Worm (Caenorhabditis elegans): ENCODE data around the gene F25H9.2.

The F25H9.2 gene

ce11 chrV:13472062-13472461, 14.2 kb downstream of the F25H9.2 start:
- no peak for TF ChIP-seq tab-1 (GFP tag; IDR thresholded peaks at IDR 0.05)
- TF ChIP-seq cog-1 (tag; optimal IDR thresholded peaks at IDR 0.05) = no peak
- no peak for TF ChIP-seq ref-1 (GFP tag; conservative IDR thresholded peaks at IDR 0.05)
- no peak for TF ChIP-seq med-1 (GFP tag; optimal IDR thresholded peaks at IDR 0.05; ENCODE audit: insufficient read depth)
- no peak for TF ChIP-seq klf-2 (GFP tag; conservative IDR thresholded peaks at IDR 0.05)
- no peak for TF ChIP-seq ztf-23 (GFP tag; IDR thresholded peaks at IDR 0.05)
- no peak for TF ChIP-seq flt-1 (GFP tag; IDR thresholded peaks at IDR 0.05)
- no peak for TF ChIP-seq T22C8.4 (GFP tag; IDR thresholded peaks at IDR 0.05)
- no peak for TF ChIP-seq ztf-29 (GFP tag; IDR thresholded peaks at IDR 0.05)

DNA sequence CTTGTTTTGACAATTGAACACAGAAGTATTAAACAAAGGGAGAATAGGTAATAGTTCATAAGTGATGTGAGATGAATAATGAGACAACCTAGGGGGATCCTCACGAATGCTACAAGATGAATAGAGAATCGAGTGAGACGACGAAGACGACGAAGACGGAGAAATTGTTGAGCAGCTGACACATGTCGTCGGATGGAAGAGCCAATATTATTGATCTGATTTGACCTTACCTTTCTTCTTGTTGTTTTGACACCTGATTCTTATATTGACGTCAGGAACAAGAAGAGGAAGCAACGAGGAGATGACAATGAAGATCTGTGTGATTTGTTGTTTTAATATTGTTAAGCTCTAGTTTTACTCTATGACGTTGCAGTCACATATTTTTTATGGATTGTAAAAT, 15.6 kb downstream of the F25H9.2 start, which contains the start of gene T10G3.1:
Gene T10G3.1, minus strand, starts transcription at position 213 of the 400 bp plus-strand sequence.
- TF ChIP-seq med-1 (GFP tag; optimal IDR thresholded peaks at IDR 0.05; ENCODE audit: insufficient read depth) (no peak), flt-1 (GFP tag; IDR thresholded peaks at IDR 0.05) (no peak), ztf-29 (GFP tag; IDR thresholded peaks at IDR 0.05) (no peak), T22C8.4 (GFP tag; IDR thresholded peaks at IDR 0.05) (no peak)

- no peak for TF ChIP-seq ztf-23 (GFP tag; IDR thresholded peaks at IDR 0.05)
- no peak for TF ChIP-seq med-1 (GFP tag; optimal IDR thresholded peaks at IDR 0.05; ENCODE audit: insufficient read depth)
- no peak for TF ChIP-seq T22C8.4 (GFP tag; IDR thresholded peaks at IDR 0.05)
- TF ChIP-seq flt-1 (GFP tag; IDR thresholded peaks at IDR 0.05) = no peak
- no peak for TF ChIP-seq ref-1 (GFP tag; conservative IDR thresholded peaks at IDR 0.05)
- TF ChIP-seq klf-2 (GFP tag; conservative IDR thresholded peaks at IDR 0.05) = no peak
- TF ChIP-seq ztf-29 (GFP tag; IDR thresholded peaks at IDR 0.05) = no peak
- no peak for TF ChIP-seq cog-1 (tag; optimal IDR thresholded peaks at IDR 0.05)
- TF ChIP-seq tab-1 (GFP tag; IDR thresholded peaks at IDR 0.05) = no peak
Observed at ce11 chrV:13476350-13476749, 18.5 kb downstream of the F25H9.2 start, which contains the start of gene T10G3.8. T10G3.8 (minus strand) TSS chrV:13476450.

- TF ChIP-seq ztf-29 (GFP tag; IDR thresholded peaks at IDR 0.05) = no peak
- TF ChIP-seq ref-1 (GFP tag; conservative IDR thresholded peaks at IDR 0.05) = no peak
- TF ChIP-seq klf-2 (GFP tag; conservative IDR thresholded peaks at IDR 0.05) = no peak
- no peak for TF ChIP-seq ztf-23 (GFP tag; IDR thresholded peaks at IDR 0.05)
- no peak for TF ChIP-seq cog-1 (tag; optimal IDR thresholded peaks at IDR 0.05)
- no peak for TF ChIP-seq tab-1 (GFP tag; IDR thresholded peaks at IDR 0.05)
- no peak for TF ChIP-seq T22C8.4 (GFP tag; IDR thresholded peaks at IDR 0.05)
- TF ChIP-seq med-1 (GFP tag; optimal IDR thresholded peaks at IDR 0.05; ENCODE audit: insufficient read depth) = no peak
- TF ChIP-seq flt-1 (GFP tag; IDR thresholded peaks at IDR 0.05) = no peak
Observed at ce11 chrV:13479766-13480165, 21.9 kb downstream of the F25H9.2 start, which contains the start of gene T10G3.2. T10G3.2 (minus strand) TSS chrV:13479866.

DNA sequence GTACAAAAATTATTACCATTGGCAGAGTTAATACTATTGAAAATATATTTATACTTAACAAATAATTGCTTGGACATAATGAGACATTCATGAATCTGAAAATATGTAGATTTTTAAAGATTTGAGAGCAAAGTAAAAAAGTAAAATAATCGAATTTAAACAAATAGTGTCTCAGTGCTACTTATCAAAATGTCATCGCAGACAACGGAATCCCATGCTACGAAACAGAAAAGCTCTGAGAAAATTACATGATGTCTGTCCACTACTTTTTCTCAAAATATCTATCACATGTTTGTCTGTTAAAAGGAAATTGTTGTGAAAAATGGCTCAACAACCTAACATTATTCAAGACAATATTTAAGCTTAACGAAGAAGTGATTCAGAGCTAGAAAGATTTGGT, 26.5 kb downstream of the F25H9.2 start, which contains the start of gene T10G3.4:
Gene T10G3.4, minus strand, starts transcription at position 101 of the 400 bp plus-strand sequence.
- TF ChIP-seq med-1 (GFP tag; optimal IDR thresholded peaks at IDR 0.05; ENCODE audit: insufficient read depth) = no peak

ce11 chrV:13485732-13486131, 27.8 kb downstream of the F25H9.2 start:
- TF ChIP-seq ztf-23 (GFP tag; IDR thresholded peaks at IDR 0.05) (no peak), klf-2 (GFP tag; conservative IDR thresholded peaks at IDR 0.05) (no peak), cog-1 (tag; optimal IDR thresholded peaks at IDR 0.05) (no peak), T22C8.4 (GFP tag; IDR thresholded peaks at IDR 0.05) (no peak), tab-1 (GFP tag; IDR thresholded peaks at IDR 0.05) (no peak), ztf-29 (GFP tag; IDR thresholded peaks at IDR 0.05) (no peak), med-1 (GFP tag; optimal IDR thresholded peaks at IDR 0.05; ENCODE audit: insufficient read depth) (no peak), flt-1 (GFP tag; IDR thresholded peaks at IDR 0.05) (no peak), ref-1 (GFP tag; conservative IDR thresholded peaks at IDR 0.05) (no peak)

DNA sequence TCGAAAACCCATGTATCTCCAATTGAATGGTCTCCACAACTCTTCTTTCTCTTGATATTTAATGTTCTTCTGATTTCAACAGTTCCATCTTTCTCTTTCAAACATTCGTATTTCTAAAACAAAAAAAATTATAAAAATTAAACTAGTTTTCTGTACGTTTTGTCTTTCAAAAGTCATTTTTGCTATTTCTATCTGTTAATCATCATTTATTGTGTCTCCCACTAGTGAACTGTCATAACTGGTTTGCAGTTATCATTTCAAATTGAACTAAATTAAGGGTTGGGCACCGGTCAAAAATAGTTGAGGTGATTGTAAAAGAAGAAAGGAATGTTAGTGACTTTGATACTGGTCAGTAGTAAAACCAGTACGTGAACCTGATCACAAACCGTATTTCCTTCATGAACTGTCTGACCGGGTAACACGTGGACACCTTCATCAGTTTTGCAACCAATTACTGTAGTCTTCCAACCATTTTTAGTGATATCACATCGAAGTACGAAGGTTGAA, 30.5 kb downstream of the F25H9.2 start:
- TF ChIP-seq T22C8.4 (GFP tag; IDR thresholded peaks at IDR 0.05) = no peak
- no peak for TF ChIP-seq tab-1 (GFP tag; IDR thresholded peaks at IDR 0.05)
- TF ChIP-seq klf-2 (GFP tag; conservative IDR thresholded peaks at IDR 0.05) = no peak
- TF ChIP-seq ztf-23 (GFP tag; IDR thresholded peaks at IDR 0.05) = no peak
- no peak for TF ChIP-seq flt-1 (GFP tag; IDR thresholded peaks at IDR 0.05)
- no peak for TF ChIP-seq ztf-29 (GFP tag; IDR thresholded peaks at IDR 0.05)
- no peak for TF ChIP-seq ref-1 (GFP tag; conservative IDR thresholded peaks at IDR 0.05)
- no peak for TF ChIP-seq med-1 (GFP tag; optimal IDR thresholded peaks at IDR 0.05; ENCODE audit: insufficient read depth)
- no peak for TF ChIP-seq cog-1 (tag; optimal IDR thresholded peaks at IDR 0.05)

DNA sequence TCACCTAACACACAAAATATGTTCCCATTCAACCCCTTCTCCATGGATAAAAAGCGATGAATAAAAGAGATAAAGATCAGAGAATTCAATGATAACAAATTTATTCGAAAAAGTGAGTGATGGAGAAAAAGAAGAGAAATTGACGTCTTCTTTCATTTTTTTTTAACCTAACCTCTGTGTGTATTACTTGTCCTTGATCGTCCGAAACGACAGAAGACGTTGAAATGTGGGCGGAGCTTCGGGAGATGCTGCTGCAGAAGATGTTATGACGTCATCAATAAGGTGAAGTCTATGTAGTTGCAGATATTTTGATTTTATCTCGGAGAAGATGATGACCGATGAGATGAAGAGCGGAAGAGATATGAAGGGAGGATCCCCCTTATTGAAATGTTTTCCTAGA, 31.9 kb downstream of the F25H9.2 start, which contains the start of gene T10G3.3:
Gene T10G3.3, minus strand, starts transcription at position 370 of the 400 bp plus-strand sequence.
- no peak for TF ChIP-seq ztf-29 (GFP tag; IDR thresholded peaks at IDR 0.05)
- no peak for TF ChIP-seq klf-2 (GFP tag; conservative IDR thresholded peaks at IDR 0.05)
- TF ChIP-seq tab-1 (GFP tag; IDR thresholded peaks at IDR 0.05) = no peak
- no peak for TF ChIP-seq ztf-23 (GFP tag; IDR thresholded peaks at IDR 0.05)
- no peak for TF ChIP-seq flt-1 (GFP tag; IDR thresholded peaks at IDR 0.05)
- no peak for TF ChIP-seq med-1 (GFP tag; optimal IDR thresholded peaks at IDR 0.05; ENCODE audit: insufficient read depth)
- TF ChIP-seq ref-1 (GFP tag; conservative IDR thresholded peaks at IDR 0.05) = no peak
- no peak for TF ChIP-seq T22C8.4 (GFP tag; IDR thresholded peaks at IDR 0.05)

DNA sequence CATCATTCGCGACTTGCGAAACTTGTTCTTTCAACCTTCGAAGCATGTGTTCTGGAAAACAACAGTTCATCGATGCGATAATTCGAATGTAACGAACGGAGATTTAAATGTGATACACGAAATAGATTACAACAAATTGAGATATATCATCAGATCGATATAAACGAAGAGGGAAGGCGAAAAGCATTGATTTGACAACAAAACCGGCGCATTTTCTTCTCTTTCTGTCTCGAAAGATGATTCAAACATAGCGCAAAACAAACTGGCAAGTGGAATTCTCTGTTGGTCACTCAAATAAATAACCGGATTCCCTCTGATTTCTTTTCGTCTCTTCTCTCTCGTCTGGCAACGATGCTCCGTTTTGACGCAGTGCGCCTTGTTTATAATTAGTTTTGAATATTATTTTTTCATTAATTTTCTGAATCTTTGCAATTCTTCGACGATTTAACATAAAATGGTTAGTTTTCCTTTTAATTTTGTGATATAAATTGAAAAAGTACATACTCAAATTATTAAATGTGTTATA, 39.5 kb downstream of the F25H9.2 start, which contains the start of the genes eea-1 and gut-2:
Gene eea-1, minus strand, starts transcription at position 51 of the 526 bp plus-strand sequence.
Gene gut-2, plus strand, starts transcription at position 369 of the 526 bp plus-strand sequence.
- TF ChIP-seq tab-1 (GFP tag; IDR thresholded peaks at IDR 0.05) = no peak
- TF ChIP-seq cog-1 (tag; optimal IDR thresholded peaks at IDR 0.05) = no peak
- no peak for TF ChIP-seq T22C8.4 (GFP tag; IDR thresholded peaks at IDR 0.05)
- no peak for TF ChIP-seq med-1 (GFP tag; optimal IDR thresholded peaks at IDR 0.05; ENCODE audit: insufficient read depth)
- no peak for TF ChIP-seq ref-1 (GFP tag; conservative IDR thresholded peaks at IDR 0.05)
- no peak for TF ChIP-seq klf-2 (GFP tag; conservative IDR thresholded peaks at IDR 0.05)
- no peak for TF ChIP-seq flt-1 (GFP tag; IDR thresholded peaks at IDR 0.05)
- TF ChIP-seq ztf-29 (GFP tag; IDR thresholded peaks at IDR 0.05) = no peak
- TF ChIP-seq ztf-23 (GFP tag; IDR thresholded peaks at IDR 0.05) = no peak
